Worm (Caenorhabditis elegans): ENCODE measurements around the gene tlk-1.

Gene tlk-1

DNA sequence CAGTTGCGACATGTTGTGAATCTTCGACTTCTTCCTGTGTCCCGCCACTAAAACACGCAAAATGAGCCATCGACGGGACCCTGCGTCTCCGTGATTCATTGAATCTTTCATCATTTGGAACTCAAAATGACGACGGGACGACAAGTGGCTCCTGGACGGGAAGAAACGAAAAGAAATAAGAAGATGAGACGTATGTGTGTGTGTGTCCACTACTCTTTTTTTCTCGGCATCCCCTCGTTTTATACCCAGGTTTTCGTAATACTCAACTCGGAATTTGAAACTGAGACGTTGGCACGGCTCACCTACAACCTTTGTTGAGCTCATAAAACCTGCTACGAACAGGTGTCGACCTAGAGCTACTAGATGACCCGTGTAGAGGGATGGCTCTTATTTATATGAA is 44.8 kb downstream of the tlk-1 start:
- TF ChIP-seq nhr-12 (tag; optimal IDR thresholded peaks at IDR 0.05) (no peak), egl-5 (tag; optimal IDR thresholded peaks at IDR 0.05) (no peak), nhr-237 (tag; optimal IDR thresholded peaks at IDR 0.05) (no peak), nfya-1 (tag; optimal IDR thresholded peaks at IDR 0.05; ENCODE audit: insufficient read depth) (peak; percentile 31), nhr-67 (tag; optimal IDR thresholded peaks at IDR 0.05) (no peak), nhr-28 (tag; optimal IDR thresholded peaks at IDR 0.05) (no peak)

DNA sequence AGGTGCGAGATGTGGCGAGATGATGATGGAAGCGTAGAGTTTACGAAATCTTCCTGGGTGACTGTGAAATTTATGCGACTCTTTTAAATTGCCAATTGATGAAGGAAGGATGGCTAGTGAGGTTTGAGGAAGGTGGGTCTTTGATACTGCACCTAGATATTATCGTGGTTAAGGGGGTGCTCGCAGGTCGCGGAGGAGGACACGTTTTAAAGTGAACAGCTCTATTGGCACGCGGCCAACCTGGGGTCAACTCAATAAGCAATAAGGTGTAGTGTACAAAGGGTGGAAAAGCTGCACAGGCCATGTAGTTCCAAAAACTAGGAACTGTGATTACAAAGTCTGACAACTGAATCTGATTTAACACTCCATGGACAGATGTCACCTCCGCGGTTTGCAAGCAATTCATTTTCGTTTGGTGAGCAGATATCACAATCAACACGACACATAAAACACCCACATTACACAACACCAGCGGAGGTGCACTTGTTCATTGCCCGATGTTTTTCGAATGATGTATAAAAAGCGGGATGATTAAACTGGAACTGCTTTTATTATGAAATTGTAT is 45.7 kb downstream of the tlk-1 start:
- TF ChIP-seq egl-5 (tag; optimal IDR thresholded peaks at IDR 0.05) (peak; percentile 43), jun-1 (tag; optimal IDR thresholded peaks at IDR 0.05) (no peak), ama-1 (optimal IDR thresholded peaks at IDR 0.05) (no peak)

DNA sequence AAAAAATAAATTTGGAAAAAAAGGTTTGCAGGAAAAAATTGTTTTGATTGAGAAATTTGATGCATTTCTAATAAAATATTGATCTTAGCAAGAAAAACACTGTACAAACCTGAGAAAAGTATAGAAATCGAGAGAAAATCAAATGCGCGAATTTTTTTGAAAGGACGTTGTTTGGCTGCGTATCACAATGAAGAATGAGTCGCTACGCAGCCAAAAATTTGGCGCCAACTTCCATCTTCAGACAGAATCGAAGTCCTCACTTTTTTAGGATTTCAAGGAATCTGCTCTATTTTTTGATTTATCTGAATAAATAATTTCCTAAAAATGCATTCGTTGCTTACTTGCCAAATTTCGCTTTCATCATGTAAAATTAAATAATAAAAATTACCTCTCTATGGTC is 47.0 kb downstream of the tlk-1 start:
- TF ChIP-seq jun-1 (tag; optimal IDR thresholded peaks at IDR 0.05) (no peak), ceh-28 (tag; optimal IDR thresholded peaks at IDR 0.05) (no peak), nhr-28 (tag; optimal IDR thresholded peaks at IDR 0.05) (no peak), lin-39 (tag; optimal IDR thresholded peaks at IDR 0.05) (no peak), nhr-76 (tag; optimal IDR thresholded peaks at IDR 0.05) (no peak)

DNA sequence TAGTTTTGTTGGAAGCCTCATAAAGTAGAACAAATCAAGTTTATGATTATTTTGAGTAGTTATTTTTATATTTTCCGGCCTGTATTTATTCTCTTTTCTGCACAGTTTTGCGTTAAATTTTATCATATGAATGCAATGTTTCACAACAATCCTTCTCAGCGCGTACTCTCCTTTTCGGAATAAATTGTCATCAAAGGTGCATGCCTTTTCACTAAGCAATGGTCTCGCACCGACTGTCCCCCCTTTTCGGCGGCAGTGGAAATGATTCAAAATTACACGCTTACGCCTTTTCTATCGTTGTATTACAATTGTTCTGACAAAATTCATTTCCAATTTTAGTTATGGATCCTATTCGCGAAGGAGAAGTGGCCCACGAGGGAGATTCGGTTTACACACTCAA is 47.5 kb downstream of the tlk-1 start, which contains the start of the genes iff-1 and cdk-1:
Gene iff-1, minus strand, starts transcription at position 61 of the 400 bp plus-strand sequence.
Gene cdk-1, plus strand, starts transcription at position 340 of the 400 bp plus-strand sequence.
- TF ChIP-seq pha-4 (tag; optimal IDR thresholded peaks at IDR 0.05) (peak; percentile 69), nhr-23 (tag; optimal IDR thresholded peaks at IDR 0.05) (peak; percentile 2), lin-15B (tag; optimal IDR thresholded peaks at IDR 0.05) (peak; percentile 65), nfya-1 (tag; optimal IDR thresholded peaks at IDR 0.05; ENCODE audit: insufficient read depth) (peak; percentile 73), nhr-11 (tag; optimal IDR thresholded peaks at IDR 0.05) (no peak), nhr-25 (tag; optimal IDR thresholded peaks at IDR 0.05) (peak; percentile 40), ceh-82 (tag; optimal IDR thresholded peaks at IDR 0.05) (no peak)

DNA sequence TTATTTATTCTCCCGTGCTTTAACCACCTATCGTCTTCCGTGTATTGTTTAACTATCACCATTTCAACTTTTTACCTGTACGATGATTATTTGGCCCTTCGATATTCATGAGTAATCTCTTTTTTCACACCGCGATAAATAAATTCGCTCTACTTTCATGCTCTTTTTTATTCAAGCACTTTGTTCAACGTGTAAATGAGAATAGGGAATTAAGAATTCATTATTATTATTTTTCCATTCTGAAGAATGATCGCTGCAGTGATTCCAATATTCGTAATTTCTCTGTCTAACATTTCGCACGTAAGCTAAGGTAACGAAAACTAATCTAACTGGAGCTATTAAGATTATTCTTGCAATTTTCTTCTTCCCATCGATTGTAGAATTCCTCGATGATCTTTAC is 49.0 kb downstream of the tlk-1 start, which contains the start of gene T05G5.4:
Gene T05G5.4, plus strand, starts transcription at position 241 of the 400 bp plus-strand sequence.
- TF ChIP-seq nhr-237 (tag; optimal IDR thresholded peaks at IDR 0.05) (no peak), daf-12 (tag; optimal IDR thresholded peaks at IDR 0.05) (no peak), sea-2 (GFP tag; optimal IDR thresholded peaks at IDR 0.05) (no peak), ztf-4 (tag; optimal IDR thresholded peaks at IDR 0.05) (no peak), R02D3.7 (tag; optimal IDR thresholded peaks at IDR 0.05) (no peak), ztf-11 (tag; optimal IDR thresholded peaks at IDR 0.05) (no peak), ama-1 (optimal IDR thresholded peaks at IDR 0.05) (no peak), nhr-23 (tag; optimal IDR thresholded peaks at IDR 0.05) (no peak), nhr-28 (tag; optimal IDR thresholded peaks at IDR 0.05) (no peak), nhr-11 (tag; optimal IDR thresholded peaks at IDR 0.05) (no peak), egl-27 (tag; optimal IDR thresholded peaks at IDR 0.05) (no peak), jun-1 (tag; optimal IDR thresholded peaks at IDR 0.05) (no peak), pqm-1 (tag; optimal IDR thresholded peaks at IDR 0.05) (no peak), eor-1 (tag; optimal IDR thresholded peaks at IDR 0.05) (no peak), mml-1 (tag; optimal IDR thresholded peaks at IDR 0.05) (no peak), mdl-1 (tag; optimal IDR thresholded peaks at IDR 0.05) (no peak), lin-39 (tag; optimal IDR thresholded peaks at IDR 0.05) (no peak)

DNA sequence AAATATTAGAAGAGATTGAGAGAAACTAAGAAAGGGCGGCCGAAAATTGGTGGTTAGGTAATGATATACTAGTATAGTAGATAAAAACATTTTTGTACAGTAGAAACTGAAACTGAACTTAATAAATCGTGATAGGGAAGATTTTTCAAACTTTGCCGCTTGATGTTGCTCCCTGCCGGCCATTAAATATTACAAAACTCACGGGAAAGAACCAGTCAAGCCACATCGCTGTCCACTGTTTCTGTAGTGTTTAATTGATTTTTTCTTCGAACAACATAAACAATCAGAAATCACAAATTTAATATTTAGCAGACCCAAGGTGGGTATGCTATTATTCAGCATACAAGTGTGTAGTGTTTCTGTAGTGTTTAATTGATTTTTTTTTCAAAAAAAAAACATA is 51.4 kb downstream of the tlk-1 start, which contains the start of gene T05G5.5:
Gene T05G5.5, minus strand, starts transcription at position 359 of the 400 bp plus-strand sequence.
- TF ChIP-seq ZK546.5 (tag; optimal IDR thresholded peaks at IDR 0.05) = no peak
- TF ChIP-seq nhr-43 (tag; optimal IDR thresholded peaks at IDR 0.05; ENCODE audit: poor library complexity, severe bottlenecking) = peak; percentile 79
- TF ChIP-seq elt-2 (tag; optimal IDR thresholded peaks at IDR 0.05) = peak; percentile 5
- peak; percentile 59 for TF ChIP-seq ama-1 (optimal IDR thresholded peaks at IDR 0.05)
- no peak for TF ChIP-seq ceh-16 (tag; optimal IDR thresholded peaks at IDR 0.05)
- no peak for TF ChIP-seq eor-1 (tag; optimal IDR thresholded peaks at IDR 0.05)
- TF ChIP-seq nhr-76 (tag; optimal IDR thresholded peaks at IDR 0.05) = no peak

Data from whole organism, L3 larva.